Worm (Caenorhabditis elegans): ENCODE results near the gene T23F11.6.

ce11 chrIII:4659426-4659825 is 11.7 kb upstream of the T23F11.6 start:
- TF ChIP-seq dao-5 (tag; optimal IDR thresholded peaks at IDR 0.05), result no peak
- TF ChIP-seq him-1 (tag; optimal IDR thresholded peaks at IDR 0.05), result no peak
